Worm (Caenorhabditis elegans): ENCODE data around the gene vit-1.
A peak's percentile ranks its signal among the peaks of the same experiment; 100 is the strongest.

vit-1 gene

DNA sequence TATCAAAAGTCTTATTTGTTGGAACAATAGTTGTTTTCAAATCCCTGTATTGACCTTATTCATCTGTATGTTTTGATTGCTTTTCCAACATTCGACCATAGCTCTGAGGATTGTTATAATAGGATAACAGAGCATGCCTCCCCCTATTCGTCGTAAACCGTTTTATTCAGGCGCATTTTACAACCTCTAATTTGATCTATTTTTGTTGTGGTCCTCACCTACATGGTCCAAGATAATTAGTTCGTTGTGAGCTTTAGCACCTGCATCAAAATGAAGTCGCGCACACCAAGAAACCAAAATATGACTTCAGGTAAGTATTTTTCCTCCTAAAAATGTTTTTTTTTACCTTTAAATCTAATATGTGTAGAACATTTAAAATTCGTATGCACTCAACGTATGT, 25.1 kb downstream of the vit-1 start, which contains the start of gene deg-1:
Gene deg-1 (plus strand): TSS at position 301 of the 400 bp plus-strand sequence.
- TF ChIP-seq tra-4 (tag; optimal IDR thresholded peaks at IDR 0.05) (no peak), hmbx-1 (tag; optimal IDR thresholded peaks at IDR 0.05) (no peak), ama-1 (optimal IDR thresholded peaks at IDR 0.05) (no peak), B0310.2 (tag; optimal IDR thresholded peaks at IDR 0.05) (no peak), hmg-4 (GFP tag; optimal IDR thresholded peaks at IDR 0.05) (no peak), aly-1 (tag; optimal IDR thresholded peaks at IDR 0.05) (no peak), hnd-1 (tag; optimal IDR thresholded peaks at IDR 0.05) (no peak), sea-1 (GFP tag; conservative IDR thresholded peaks at IDR 0.05) (no peak), ceh-13 (GFP tag; optimal IDR thresholded peaks at IDR 0.05) (no peak), F13C5.2 (tag; optimal IDR thresholded peaks at IDR 0.05) (no peak), ets-7 (tag; optimal IDR thresholded peaks at IDR 0.05) (no peak), tbx-11 (GFP tag; IDR thresholded peaks at IDR 0.05) (no peak), flt-1 (GFP tag; IDR thresholded peaks at IDR 0.05) (no peak), tbx-37 (GFP tag; conservative IDR thresholded peaks at IDR 0.05) (no peak), ceh-36 (tag; optimal IDR thresholded peaks at IDR 0.05) (no peak), scrt-1 (GFP tag; IDR thresholded peaks at IDR 0.05) (no peak), pes-1 (GFP tag; IDR thresholded peaks at IDR 0.05) (no peak)

DNA sequence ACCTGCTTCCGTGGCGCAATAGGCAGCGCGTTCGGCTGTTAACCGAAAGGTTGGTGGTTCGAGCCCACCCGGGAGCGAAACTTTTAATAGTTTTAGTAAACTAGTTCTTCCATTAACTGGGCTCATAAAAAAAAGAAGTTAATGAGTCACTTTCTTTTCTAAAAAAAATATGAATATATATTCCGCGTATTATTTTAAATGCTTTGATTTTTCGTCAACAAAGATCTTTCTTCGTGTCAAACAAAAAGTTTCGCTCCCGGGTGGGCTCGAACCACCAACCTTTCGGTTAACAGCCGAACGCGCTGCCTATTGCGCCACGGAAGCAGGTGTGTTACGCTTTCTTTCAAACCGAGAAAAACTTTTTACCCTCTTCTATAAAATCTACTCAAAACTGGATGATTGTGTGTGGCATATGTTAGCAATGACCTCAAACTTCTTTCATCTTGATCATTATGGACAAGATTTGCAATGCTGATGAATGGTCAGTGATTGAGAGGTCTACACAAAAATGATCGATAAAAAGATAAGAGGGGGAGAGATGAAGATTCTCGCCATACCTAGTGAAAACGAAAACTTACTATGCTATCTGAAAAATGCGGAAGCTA, 46.1 kb downstream of the vit-1 start:
- TF ChIP-seq pes-1 (GFP tag; IDR thresholded peaks at IDR 0.05) = 0 out of 2 replicates have a peak, but pooled peaks have one; percentile 41
- no peak for TF ChIP-seq hmbx-1 (tag; optimal IDR thresholded peaks at IDR 0.05)

DNA sequence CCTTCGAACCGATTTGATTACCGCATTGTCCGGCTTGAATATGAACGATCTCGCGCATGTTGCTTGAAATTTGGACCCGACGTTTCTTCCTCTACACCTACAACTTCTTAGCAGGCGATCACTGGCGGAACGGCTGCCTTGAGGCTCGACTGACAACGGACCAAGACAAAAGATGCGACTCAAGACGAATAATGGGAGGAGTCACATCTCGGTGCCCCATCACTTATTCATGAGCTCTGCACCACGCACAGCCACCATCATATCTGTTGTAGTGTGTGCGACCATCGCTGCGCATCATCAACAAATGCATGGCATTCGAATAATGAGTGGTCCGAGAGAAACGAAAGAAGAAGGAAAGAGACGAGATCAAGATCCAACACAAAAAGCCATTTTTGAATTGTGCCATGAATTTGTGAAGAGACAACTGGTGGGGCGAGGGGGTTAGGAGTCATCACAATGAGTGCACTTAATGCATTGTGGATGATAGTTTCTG, 48.9 kb downstream of the vit-1 start, which contains the start of gene mec-7:
Gene mec-7 (minus strand): TSS at position 181 of the 493 bp plus-strand sequence.
- TF ChIP-seq hnd-1 (tag; optimal IDR thresholded peaks at IDR 0.05) (no peak), F13C5.2 (tag; optimal IDR thresholded peaks at IDR 0.05) (no peak), scrt-1 (GFP tag; IDR thresholded peaks at IDR 0.05) (no peak), hmbx-1 (tag; optimal IDR thresholded peaks at IDR 0.05) (no peak)

DNA sequence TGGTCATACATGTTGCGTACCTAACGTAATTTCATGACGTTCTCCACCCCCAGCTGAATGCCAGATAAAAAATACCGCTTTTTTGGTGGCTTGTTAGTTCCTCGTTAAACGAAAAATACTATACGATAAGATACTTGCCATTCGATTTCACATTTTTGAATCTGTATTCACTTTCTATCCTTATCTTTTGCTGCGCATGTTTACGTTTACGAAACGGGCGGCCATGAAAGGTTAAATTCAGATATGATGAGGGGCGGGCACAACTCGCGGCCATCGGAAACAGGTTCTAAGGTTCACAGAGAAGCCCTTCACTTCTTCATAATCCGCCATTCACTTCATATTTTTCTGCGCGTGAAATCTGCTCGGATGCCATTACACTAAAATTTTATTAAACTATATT, 51.1 kb downstream of the vit-1 start:
- TF ChIP-seq tbx-37 (GFP tag; conservative IDR thresholded peaks at IDR 0.05) (no peak), tra-4 (tag; optimal IDR thresholded peaks at IDR 0.05) (no peak), hnd-1 (tag; optimal IDR thresholded peaks at IDR 0.05) (no peak), B0310.2 (tag; optimal IDR thresholded peaks at IDR 0.05) (no peak), pes-1 (GFP tag; IDR thresholded peaks at IDR 0.05) (no peak), sea-1 (GFP tag; conservative IDR thresholded peaks at IDR 0.05) (no peak), ama-1 (optimal IDR thresholded peaks at IDR 0.05) (no peak), ets-7 (tag; optimal IDR thresholded peaks at IDR 0.05) (no peak), aly-1 (tag; optimal IDR thresholded peaks at IDR 0.05) (no peak), ceh-13 (GFP tag; optimal IDR thresholded peaks at IDR 0.05) (no peak), F13C5.2 (tag; optimal IDR thresholded peaks at IDR 0.05) (no peak), hmbx-1 (tag; optimal IDR thresholded peaks at IDR 0.05) (no peak), tbx-11 (GFP tag; IDR thresholded peaks at IDR 0.05) (no peak), hmg-4 (GFP tag; optimal IDR thresholded peaks at IDR 0.05) (no peak), scrt-1 (GFP tag; IDR thresholded peaks at IDR 0.05) (no peak), ceh-36 (tag; optimal IDR thresholded peaks at IDR 0.05) (no peak)

DNA sequence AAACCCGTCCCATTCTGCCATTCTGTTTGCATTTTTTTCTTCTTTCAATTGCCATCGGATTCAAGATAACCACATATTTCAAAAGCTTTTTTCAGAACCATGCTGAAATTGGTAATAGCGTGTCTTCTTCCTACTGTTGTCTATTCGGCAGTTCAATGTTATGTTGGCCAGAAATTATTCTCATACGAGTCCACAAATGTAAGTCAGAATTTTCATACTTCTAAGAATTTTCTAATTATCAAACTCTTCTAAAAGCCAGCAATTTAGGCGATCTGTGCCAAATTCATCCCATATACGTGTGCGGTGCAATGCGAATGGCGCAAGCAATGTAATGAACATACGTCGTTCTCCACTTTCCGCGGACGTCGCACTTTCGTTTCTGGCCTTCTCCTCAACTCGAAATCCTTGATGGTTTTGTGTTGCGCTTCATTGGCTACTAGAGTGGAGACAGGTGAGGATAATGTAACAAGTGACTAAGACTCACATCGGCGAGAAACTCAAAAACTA, 51.9 kb downstream of the vit-1 start, which contains the start of gene ZK154.1:
Gene ZK154.1 (plus strand): TSS at position 51 of the 507 bp plus-strand sequence.
- no peak for TF ChIP-seq ama-1 (optimal IDR thresholded peaks at IDR 0.05)
- TF ChIP-seq ceh-36 (tag; optimal IDR thresholded peaks at IDR 0.05) = no peak
- no peak for TF ChIP-seq tbx-11 (GFP tag; IDR thresholded peaks at IDR 0.05)
- no peak for TF ChIP-seq pes-1 (GFP tag; IDR thresholded peaks at IDR 0.05)
- TF ChIP-seq ceh-13 (GFP tag; optimal IDR thresholded peaks at IDR 0.05) = no peak
- TF ChIP-seq tra-4 (tag; optimal IDR thresholded peaks at IDR 0.05) = no peak
- no peak for TF ChIP-seq hmg-4 (GFP tag; optimal IDR thresholded peaks at IDR 0.05)
- TF ChIP-seq scrt-1 (GFP tag; IDR thresholded peaks at IDR 0.05) = no peak
- no peak for TF ChIP-seq B0310.2 (tag; optimal IDR thresholded peaks at IDR 0.05)

DNA sequence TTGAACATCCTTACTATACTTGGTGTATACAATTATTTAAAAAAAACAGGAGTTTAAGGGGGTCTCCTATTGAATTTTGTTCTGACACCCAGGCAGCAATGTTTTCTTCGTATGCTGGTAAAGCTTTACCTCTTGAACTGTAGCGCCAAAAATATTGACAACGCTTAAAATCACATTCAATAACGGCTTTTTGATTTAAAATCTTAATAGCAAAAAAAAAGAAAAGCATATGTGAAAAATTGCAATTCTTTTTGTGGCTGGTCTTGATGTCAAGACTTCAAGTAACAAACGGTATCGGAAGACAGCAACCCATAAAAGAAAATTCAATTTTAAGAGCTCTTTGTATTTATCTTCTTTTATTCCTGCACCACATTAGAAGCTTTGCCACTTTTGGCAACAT, 54.1 kb downstream of the vit-1 start:
- TF ChIP-seq aly-1 (tag; optimal IDR thresholded peaks at IDR 0.05) (no peak), tbx-11 (GFP tag; IDR thresholded peaks at IDR 0.05) (no peak), ceh-36 (tag; optimal IDR thresholded peaks at IDR 0.05) (no peak), tra-4 (tag; optimal IDR thresholded peaks at IDR 0.05) (no peak), hmg-4 (GFP tag; optimal IDR thresholded peaks at IDR 0.05) (no peak), hmbx-1 (tag; optimal IDR thresholded peaks at IDR 0.05) (no peak), tbx-37 (GFP tag; conservative IDR thresholded peaks at IDR 0.05) (no peak), F13C5.2 (tag; optimal IDR thresholded peaks at IDR 0.05) (no peak), ets-7 (tag; optimal IDR thresholded peaks at IDR 0.05) (no peak), pes-1 (GFP tag; IDR thresholded peaks at IDR 0.05) (no peak)

DNA sequence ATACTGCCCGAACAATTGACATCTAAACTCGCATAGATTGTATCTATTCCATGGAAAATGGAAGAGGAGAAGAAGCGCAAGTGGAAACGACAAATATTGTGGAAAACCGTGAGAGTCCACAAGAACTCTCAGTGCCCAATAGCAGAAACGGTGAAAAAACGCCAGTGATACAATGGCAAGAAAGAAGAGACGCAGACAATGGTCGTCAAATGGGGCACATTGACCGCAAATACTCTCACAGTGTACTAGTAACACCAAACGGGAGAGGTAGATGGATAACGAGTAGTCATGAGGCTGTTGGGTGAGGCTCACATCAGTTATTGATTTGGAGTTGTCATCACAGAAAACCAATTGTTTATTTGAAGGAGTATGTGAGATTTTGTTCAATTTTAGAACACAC, 54.7 kb downstream of the vit-1 start, which contains the start of gene ZK154.4:
Gene ZK154.4 (minus strand): TSS at position 27 of the 400 bp plus-strand sequence.
- TF ChIP-seq hmg-4 (GFP tag; optimal IDR thresholded peaks at IDR 0.05) (peak; percentile 15), sea-1 (GFP tag; conservative IDR thresholded peaks at IDR 0.05) (no peak), ceh-13 (GFP tag; optimal IDR thresholded peaks at IDR 0.05) (no peak)

Measured in whole organism, early embryonic.